Fruit fly (Drosophila melanogaster): ENCODE measurements around the gene Spn38F.

dm6 chr2L:20806619-20807018, 31.2 kb downstream of the Spn38F start:
- TF ChIP-seq psq (optimal IDR thresholded peaks at IDR 0.05), result no peak
- TF ChIP-seq pan (optimal IDR thresholded peaks at IDR 0.05), result no peak
